Fruit fly (Drosophila melanogaster): ENCODE measurements around the gene ush.
A peak's percentile ranks its signal among the peaks of the same experiment; 100 is the strongest.

ush gene

dm6 chr2L:441927-442691 is 33.9 kb upstream of the ush start (continued):
- TF ChIP-seq CG43689 (GFP tag; IDR thresholded peaks at IDR 0.05) (peak; percentile 28; the same call in 1 of the 2 replicates), fd96Cb (tag; optimal IDR thresholded peaks at IDR 0.05) (peak; percentile 89), exex (tag; optimal IDR thresholded peaks at IDR 0.05) (no peak), C15 (GFP tag; IDR thresholded peaks at IDR 0.05) (no peak), zen2 (GFP tag; IDR thresholded peaks at IDR 0.05; ENCODE audit: partially characterized antibody) (no peak), CoRest (tag; optimal IDR thresholded peaks at IDR 0.05) (peak; percentile 76), CG10959 (GFP tag; IDR thresholded peaks at IDR 0.05) (peak; percentile 90), CG4730 (GFP tag; IDR thresholded peaks at IDR 0.05) (peak; percentile 58), Sox100B (GFP tag; optimal IDR thresholded peaks at IDR 0.05) (no peak), nerfin-2 (GFP tag; IDR thresholded peaks at IDR 0.05; ENCODE audit: partially characterized antibody) (no peak), CG13775 (GFP tag; optimal IDR thresholded peaks at IDR 0.05) (peak; percentile 59), eyg (GFP tag; optimal IDR thresholded peaks at IDR 0.05) (peak; percentile 19), dimm (GFP tag; IDR thresholded peaks at IDR 0.05) (peak; percentile 35; the same call in 1 of the 2 replicates), CG14441 (GFP tag; IDR thresholded peaks at IDR 0.05) (peak; percentile 79), CG12104 (GFP tag; optimal IDR thresholded peaks at IDR 0.05) (peak; percentile 32), Oli (tag; optimal IDR thresholded peaks at IDR 0.05) (peak; percentile 84), CG12299 (tag; optimal IDR thresholded peaks at IDR 0.05) (peak; percentile 10), Atf3 (GFP tag; optimal IDR thresholded peaks at IDR 0.05) (peak; percentile 84), ci (GFP tag; IDR thresholded peaks at IDR 0.05) (peak; percentile 96), ase (GFP tag; IDR thresholded peaks at IDR 0.05) (peak; percentile 80; the same call in 2 of the 3 replicates), CG4820 (GFP tag; optimal IDR thresholded peaks at IDR 0.05) (peak; percentile 74), CG8281 (tag; optimal IDR thresholded peaks at IDR 0.05) (peak; percentile 47), Nf-YA (GFP tag; IDR thresholded peaks at IDR 0.05) (peak; percentile 71), CG3281 (GFP tag; optimal IDR thresholded peaks at IDR 0.05) (no peak), jing (GFP tag; optimal IDR thresholded peaks at IDR 0.05) (peak; percentile 80), Poxn (GFP tag; IDR thresholded peaks at IDR 0.05) (no peak), MBD-R2 (GFP tag; IDR thresholded peaks at IDR 0.05) (peak; percentile 33; the same call in 1 of the 2 replicates), ash1 (GFP tag; optimal IDR thresholded peaks at IDR 0.05) (no peak), dm (GFP tag; optimal IDR thresholded peaks at IDR 0.05) (peak; percentile 68), CG15269 (tag; optimal IDR thresholded peaks at IDR 0.05) (no peak), CG13894 (tag; optimal IDR thresholded peaks at IDR 0.05) (no peak), E2f1 (GFP tag; IDR thresholded peaks at IDR 0.05) (peak; percentile 79), sens-2 (GFP tag; IDR thresholded peaks at IDR 0.05) (peak; percentile 81), H15 (GFP tag; IDR thresholded peaks at IDR 0.05) (peak; percentile 86), Side (GFP tag; optimal IDR thresholded peaks at IDR 0.05) (peak; percentile 84), CG14860 (GFP tag; IDR thresholded peaks at IDR 0.05; ENCODE audit: partially characterized antibody) (no peak), ftz-f1 (GFP tag; optimal IDR thresholded peaks at IDR 0.05) (peak; percentile 20), toy (GFP tag; IDR thresholded peaks at IDR 0.05) (no peak), cad (GFP tag; optimal IDR thresholded peaks at IDR 0.05) (no peak), CG14014 (GFP tag; IDR thresholded peaks at IDR 0.05) (peak; percentile 57; the same call in 1 of the 2 replicates), Hr39 (optimal IDR thresholded peaks at IDR 0.05) (no peak), sna (GFP tag; IDR thresholded peaks at IDR 0.05; ENCODE audit: partially characterized antibody) (no peak), tio (GFP tag; optimal IDR thresholded peaks at IDR 0.05) (peak; percentile 74), Doc3 (GFP tag; IDR thresholded peaks at IDR 0.05; ENCODE audit: partially characterized antibody) (no peak), CkIIα-i1 (GFP tag; IDR thresholded peaks at IDR 0.05) (no peak), tgo (GFP tag; IDR thresholded peaks at IDR 0.05) (peak; percentile 72), CG6254 (GFP tag; optimal IDR thresholded peaks at IDR 0.05) (peak; percentile 84), CG42726 (GFP tag; IDR thresholded peaks at IDR 0.05; ENCODE audit: partially characterized antibody) (no peak), Chrac-16 (GFP tag; optimal IDR thresholded peaks at IDR 0.05) (peak; percentile 84), CG2202 (tag; optimal IDR thresholded peaks at IDR 0.05) (peak; percentile 81)

Data from whole organism, embryonic.